Worm (Caenorhabditis elegans) whole organism, early embryonic: ENCODE results near the gene cutl-21.

Experiments used
- B0310.2 ChIP-seq: sonication (generic microtip); optimal IDR thresholded peaks from 2 replicates; lab custom pipeline; 2016; ENCODE audit warnings: mild to moderate bottlenecking, missing genetic modification characterization, missing compliant biosample characterization
- F13C5.2 ChIP-seq: sonication (generic microtip); optimal IDR thresholded peaks from 2 replicates; lab custom pipeline; 2017; ENCODE audit warnings: mild to moderate bottlenecking, missing genetic modification characterization, inconsistent platforms, missing compliant biosample characterization
- aly-1 ChIP-seq: sonication (generic microtip); optimal IDR thresholded peaks from 2 replicates; lab custom pipeline; 2016; ENCODE audit warnings: missing genetic modification characterization, missing compliant biosample characterization
- ama-1 ChIP-seq: fragments of 150-350 bp; optimal IDR thresholded peaks from 2 replicates; lab custom pipeline; 2014
- hmbx-1 ChIP-seq: sonication (generic microtip); optimal IDR thresholded peaks from 2 replicates; lab custom pipeline; 2016; ENCODE audit warnings: mild to moderate bottlenecking, missing genetic modification characterization, missing compliant biosample characterization
- hmg-4 ChIP-seq: fragments of 200-800 bp; sonication (Bioruptor generic); optimal IDR thresholded peaks from 2 replicates; lab custom pipeline; 2018; ENCODE audit warnings: mild to moderate bottlenecking, missing genetic modification characterization, missing compliant biosample characterization
- hnd-1 ChIP-seq: sonication (generic microtip); optimal IDR thresholded peaks from 2 replicates; lab custom pipeline; 2016; ENCODE audit warnings: missing genetic modification characterization, missing compliant biosample characterization
- pes-1 ChIP-seq: fragments of 200-800 bp; sonication (Bioruptor generic); IDR thresholded peaks from 2 replicates; pipeline ENCODE4 v1.3.6; 2022; ENCODE audit warnings: missing genetic modification reagents, missing genetic modification characterization, missing compliant biosample characterization
- scrt-1 ChIP-seq: fragments of 200-800 bp; sonication (Bioruptor generic); IDR thresholded peaks from 2 replicates; pipeline ENCODE4 v1.3.6; 2022; ENCODE audit warnings: missing genetic modification characterization, missing compliant biosample characterization
- tbx-11 ChIP-seq: fragments of 200-800 bp; sonication (Bioruptor generic); IDR thresholded peaks from 2 replicates; pipeline ENCODE4 v1.3.6; 2022; ENCODE audit warnings: missing genetic modification characterization, missing compliant biosample characterization
- tbx-37 ChIP-seq: fragments of 200-800 bp; sonication (Bioruptor generic); conservative IDR thresholded peaks from 2 replicates; pipeline ENCODE4 v1.3.6; 2022; ENCODE audit warnings: missing genetic modification reagents, missing genetic modification characterization, missing compliant biosample characterization

DNA sequence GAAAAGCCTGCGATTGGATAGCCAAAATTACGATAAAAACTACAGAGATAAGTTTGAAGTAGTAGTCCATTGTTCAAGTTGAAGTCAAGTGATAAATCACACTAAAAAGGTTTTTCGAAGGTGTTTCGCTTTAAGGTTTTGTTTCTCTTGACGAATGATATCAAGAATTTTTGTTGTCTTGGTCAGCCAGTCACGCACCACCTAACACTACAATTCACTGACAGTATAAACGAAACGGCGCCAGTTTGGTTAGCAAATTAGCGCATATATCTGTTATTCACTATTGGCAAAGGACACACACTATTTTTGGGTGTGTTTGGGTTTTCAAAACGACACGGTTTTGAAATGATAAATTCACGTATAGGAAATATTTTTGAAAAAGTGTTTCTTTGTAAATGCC is 34.1 kb upstream of the cutl-21 start, which contains the start of gene C44C1.6:
- TF ChIP-seq tbx-11 (GFP tag; lab: Robert Waterston, UW): no peak
- TF ChIP-seq hmg-4 (GFP tag; lab: Kevin White, UChicago): no peak
- no peak for TF ChIP-seq hmbx-1
- TF ChIP-seq pes-1: no peak
- no peak for TF ChIP-seq B0310.2 (tag; lab: Kevin White, UChicago)
- no peak for TF ChIP-seq ama-1 (lab: Kevin White, UChicago)
- no peak for TF ChIP-seq F13C5.2 (tag; lab: Kevin White, UChicago)
- TF ChIP-seq hnd-1 (tag; lab: Kevin White, UChicago): no peak
- no peak for TF ChIP-seq aly-1 (tag; lab: Kevin White, UChicago)
- no peak for TF ChIP-seq tbx-37 (GFP tag; lab: Robert Waterston, UW)
- no peak for TF ChIP-seq scrt-1 (GFP tag; lab: Robert Waterston, UW)
